Fruit fly (Drosophila melanogaster) whole organism, adult: ENCODE measurements around the gene DAAM.

Experiments used
- CG11617 ChIP-seq: fragments of 200-800 bp; sonication (Bioruptor generic); optimal IDR thresholded peaks from 2 replicates; lab custom pipeline; 2017; ENCODE audit warnings: mild to moderate bottlenecking, missing biosample characterization, missing genetic modification reagents, missing genetic modification characterization
- CG12768 ChIP-seq: fragments of 200-800 bp; sonication (Bioruptor generic); optimal IDR thresholded peaks from 2 replicates; lab custom pipeline; 2017; ENCODE audit warnings: missing biosample characterization, missing genetic modification characterization, mild to moderate bottlenecking, moderate library complexity, missing genetic modification reagents
- CG14711 ChIP-seq: fragments of 200-800 bp; sonication (Bioruptor generic); optimal IDR thresholded peaks from 2 replicates; lab custom pipeline; 2018; ENCODE audit warnings: missing biosample characterization, mild to moderate bottlenecking, missing genetic modification characterization, moderate library complexity
- CG1620 ChIP-seq: fragments of 200-800 bp; sonication (Bioruptor generic); optimal IDR thresholded peaks from 2 replicates; lab custom pipeline; 2016; ENCODE audit warnings: missing biosample characterization, missing genetic modification characterization
- CG33017 ChIP-seq: fragments of 200-800 bp; sonication (Bioruptor generic); optimal IDR thresholded peaks from 2 replicates; lab custom pipeline; 2018; ENCODE audit warnings: missing biosample characterization, mild to moderate bottlenecking, missing genetic modification characterization, moderate library complexity
- CG5204 ChIP-seq: fragments of 200-800 bp; sonication (Bioruptor generic); optimal IDR thresholded peaks from 2 replicates; lab custom pipeline; 2016; ENCODE audit warnings: missing biosample characterization, missing genetic modification characterization
- CG7045 ChIP-seq: fragments of 200-800 bp; sonication (Bioruptor generic); optimal IDR thresholded peaks from 2 replicates; lab custom pipeline; 2017; ENCODE audit warnings: missing biosample characterization, mild to moderate bottlenecking, missing genetic modification characterization
- CG7101 ChIP-seq: fragments of 200-800 bp; sonication (Bioruptor generic); optimal IDR thresholded peaks from 2 replicates; lab custom pipeline; 2018; ENCODE audit warnings: missing biosample characterization, mild to moderate bottlenecking, missing genetic modification characterization, moderate library complexity
- Clk ChIP-seq: fragments of 200-800 bp; sonication (Bioruptor generic); optimal IDR thresholded peaks from 2 replicates; lab custom pipeline; 2017; ENCODE audit warnings: missing biosample characterization, missing genetic modification characterization
- Crg-1 ChIP-seq: fragments of 200-800 bp; sonication (Bioruptor generic); optimal IDR thresholded peaks from 2 replicates; lab custom pipeline; 2016; ENCODE audit warnings: missing biosample characterization, missing genetic modification characterization
- Hr96 ChIP-seq: fragments of 200-800 bp; sonication (Bioruptor generic); optimal IDR thresholded peaks from 2 replicates; lab custom pipeline; 2016; ENCODE audit warnings: missing biosample characterization, missing genetic modification characterization
- Mnt ChIP-seq: fragments of 200-800 bp; sonication (Bioruptor generic); optimal IDR thresholded peaks from 2 replicates; lab custom pipeline; 2016; ENCODE audit warnings: missing biosample characterization, mild to moderate bottlenecking, missing genetic modification characterization
- bab1 ChIP-seq: fragments of 200-800 bp; sonication (Bioruptor generic); optimal IDR thresholded peaks from 3 replicates; lab custom pipeline; 2019; ENCODE audit warnings: missing biosample characterization, mild to moderate bottlenecking, missing genetic modification characterization, moderate library complexity
- cic ChIP-seq: fragments of 200-800 bp; sonication (Bioruptor generic); optimal IDR thresholded peaks from 2 replicates; lab custom pipeline; 2017; ENCODE audit warnings: missing biosample characterization, mild to moderate bottlenecking, missing genetic modification characterization, moderate library complexity
- cnc ChIP-seq, 2 experiments: fragments of >200 bp; optimal IDR thresholded peaks; 2 replicates each; lab custom pipeline; 2017
- kay ChIP-seq: fragments of 200-800 bp; sonication (Bioruptor generic); peaks from one replicate; lab custom pipeline; 2016; ENCODE audit warnings: missing biosample characterization, missing genetic modification characterization, borderline replicate concordance
- ovo ChIP-seq: fragments of 200-800 bp; sonication (Bioruptor generic); optimal IDR thresholded peaks from 2 replicates; lab custom pipeline; 2016; ENCODE audit warnings: missing biosample characterization, missing genetic modification characterization
- pad ChIP-seq: fragments of 200-800 bp; sonication (Bioruptor generic); optimal IDR thresholded peaks from 3 replicates; lab custom pipeline; 2017; ENCODE audit warnings: missing biosample characterization, missing genetic modification characterization, mild to moderate bottlenecking, moderate library complexity, missing genetic modification reagents
- tj ChIP-seq: fragments of 200-800 bp; sonication (Bioruptor generic); optimal IDR thresholded peaks from 3 replicates; lab custom pipeline; 2017; ENCODE audit warnings: missing biosample characterization, mild to moderate bottlenecking, missing genetic modification characterization, moderate library complexity
- toe ChIP-seq: fragments of 200-800 bp; sonication (Bioruptor generic); optimal IDR thresholded peaks from 2 replicates; lab custom pipeline; 2016; ENCODE audit warnings: missing biosample characterization, missing genetic modification characterization

Gene DAAM

DNA sequence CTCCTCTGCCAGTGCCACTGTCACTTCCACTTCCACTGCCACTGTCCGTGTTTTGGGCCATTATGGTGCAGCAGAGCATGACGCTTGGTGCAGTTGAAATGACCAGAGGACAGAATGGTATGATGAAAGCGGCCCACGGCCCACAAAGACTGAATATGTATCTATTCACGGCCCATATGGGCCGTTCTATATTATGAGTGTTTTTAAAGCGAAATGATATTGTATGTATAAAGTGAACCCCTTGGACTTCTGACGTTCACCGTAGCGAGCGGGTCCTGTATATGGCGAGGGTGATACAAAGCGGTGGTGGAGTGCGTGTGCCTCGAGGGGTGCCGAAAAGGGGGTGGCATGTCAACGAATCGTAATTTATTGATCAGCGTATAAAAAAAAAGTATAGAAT is 52.5 kb downstream of the DAAM start:
- TF ChIP-seq CG1620: no peak
- no peak for TF ChIP-seq CG7101 (tag; lab: Kevin White, UChicago)
- TF ChIP-seq ovo (GFP tag; lab: Kevin White, UChicago): no peak

DNA sequence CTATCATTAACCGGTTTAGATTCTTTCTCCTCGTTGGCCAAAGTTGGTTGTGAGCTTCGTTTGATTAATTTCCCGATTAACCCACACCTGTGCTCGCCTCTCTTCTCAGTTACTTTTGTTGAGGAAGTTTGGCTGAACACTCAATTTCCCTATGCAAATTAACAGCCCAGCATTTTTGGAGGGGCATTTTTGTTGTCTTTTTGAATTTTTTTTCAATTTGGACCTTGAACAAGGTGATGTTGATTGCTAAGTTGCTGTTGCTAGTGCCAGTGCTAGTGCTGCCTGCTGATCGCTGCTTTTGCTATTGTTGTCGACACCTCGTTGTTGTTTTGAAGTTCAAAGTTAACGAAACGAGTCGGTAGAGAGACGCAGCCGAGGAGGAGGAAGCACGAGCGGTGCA is 54.5 kb downstream of the DAAM start:
- no peak for TF ChIP-seq CG11617 (GFP tag; lab: Kevin White, UChicago)
- TF ChIP-seq tj (GFP tag; lab: Kevin White, UChicago): peak; percentile 64
- peak; percentile 63 for TF ChIP-seq pad (GFP tag; lab: Kevin White, UChicago)
- no peak for TF ChIP-seq CG33017 (tag; lab: Kevin White, UChicago)
- no peak for TF ChIP-seq kay (GFP tag; lab: Kevin White, UChicago)
- TF ChIP-seq cic: no peak
- TF ChIP-seq CG5204 (GFP tag; lab: Kevin White, UChicago): no peak

DNA sequence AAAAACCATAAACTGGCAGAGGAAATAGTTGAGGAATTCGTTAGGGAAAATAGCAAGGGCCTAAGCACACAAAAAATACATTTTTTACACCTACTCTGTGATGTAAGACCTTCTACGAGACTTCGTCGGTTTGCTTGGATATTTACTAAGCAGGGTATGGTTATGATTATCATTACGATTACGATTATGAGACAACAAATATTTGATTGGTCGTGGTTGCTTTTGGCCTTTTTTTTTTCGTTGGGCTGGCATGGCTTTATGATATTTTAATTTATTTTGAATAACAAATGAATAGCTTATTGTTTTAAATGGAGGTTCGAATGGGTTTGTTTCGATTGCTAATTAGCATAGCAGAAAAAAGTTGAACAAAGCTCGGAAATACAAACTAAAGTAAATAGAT is 57.6 kb downstream of the DAAM start:
- TF ChIP-seq Clk (GFP tag; lab: Kevin White, UChicago): no peak
- no peak for TF ChIP-seq CG11617 (GFP tag; lab: Kevin White, UChicago)
- no peak for TF ChIP-seq CG33017 (tag; lab: Kevin White, UChicago)
- TF ChIP-seq cnc (optimal IDR thresholded peaks at IDR 0.05; lab: Kevin White, UChicago): no peak
- TF ChIP-seq kay (GFP tag; lab: Kevin White, UChicago): no peak
- TF ChIP-seq tj (GFP tag; lab: Kevin White, UChicago): no peak
- TF ChIP-seq Mnt: no peak
- no peak for TF ChIP-seq toe (GFP tag; lab: Kevin White, UChicago)
- no peak for TF ChIP-seq CG1620
- TF ChIP-seq CG14711: no peak
- TF ChIP-seq Hr96 (GFP tag; lab: Kevin White, UChicago): no peak

DNA sequence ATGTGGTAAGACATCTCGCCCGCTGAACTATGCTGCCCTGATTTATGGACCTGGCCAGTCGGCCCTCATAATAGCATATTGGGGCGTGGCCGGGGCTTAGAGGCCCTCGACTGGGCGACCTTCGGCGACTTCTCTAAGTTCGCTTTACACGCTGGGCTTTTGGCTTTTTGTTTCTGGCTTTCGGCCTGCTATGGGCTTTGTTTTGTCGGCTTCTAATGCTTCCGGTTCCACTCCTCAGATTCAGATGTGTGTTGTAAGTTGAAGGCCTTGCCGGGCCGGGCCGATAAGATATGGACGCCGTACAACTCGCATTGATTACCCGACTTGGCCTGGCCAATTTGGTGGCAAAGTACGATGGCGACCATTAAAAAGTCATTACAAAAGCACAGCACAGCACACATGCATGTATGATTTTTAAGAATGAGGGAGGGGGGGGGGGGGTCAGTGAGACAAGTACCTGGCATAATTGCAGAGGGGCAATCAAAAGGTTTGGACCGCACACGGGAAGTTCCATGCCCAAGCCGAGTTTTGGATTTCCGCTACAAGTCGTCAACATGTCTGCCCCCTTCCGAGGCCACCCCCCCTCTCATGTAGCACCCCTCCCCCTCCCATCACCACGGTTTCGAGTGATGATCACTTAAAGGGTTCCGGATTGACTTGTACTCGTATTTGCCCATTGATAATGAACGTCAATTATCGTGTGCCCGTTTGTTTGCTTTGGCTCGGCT is 59.5 kb downstream of the DAAM start:
- TF ChIP-seq CG12768: no peak
- no peak for TF ChIP-seq bab1 (GFP tag; lab: Kevin White, UChicago)
- no peak for TF ChIP-seq CG5204 (GFP tag; lab: Kevin White, UChicago)
- TF ChIP-seq cic: no peak
- no peak for TF ChIP-seq tj (GFP tag; lab: Kevin White, UChicago)

DNA sequence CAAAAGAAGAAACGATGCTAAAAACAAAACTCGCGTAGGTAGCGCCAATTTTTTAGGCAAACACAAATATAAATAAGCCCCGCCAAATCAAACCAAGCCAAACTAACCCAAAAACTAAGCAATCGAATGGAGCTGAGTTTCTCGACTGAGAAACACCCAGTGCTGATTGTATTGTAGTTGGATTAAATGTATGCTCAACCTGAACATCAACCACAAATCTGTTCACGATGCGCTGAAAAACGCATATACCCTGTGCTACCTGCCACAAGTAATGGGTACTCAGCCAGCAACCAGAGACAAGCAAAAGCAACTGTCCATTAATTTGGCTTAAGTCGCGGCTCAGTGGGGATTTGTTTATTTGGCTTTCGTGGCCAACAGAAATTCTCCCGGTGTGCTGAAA is 61.8 kb downstream of the DAAM start:
- TF ChIP-seq CG7101 (tag; lab: Kevin White, UChicago) (no peak), CG7045 (GFP tag; lab: Kevin White, UChicago) (no peak), cnc (optimal IDR thresholded peaks at IDR 0.05; lab: Kevin White, UChicago) (no peak), toe (GFP tag; lab: Kevin White, UChicago) (no peak), pad (GFP tag; lab: Kevin White, UChicago) (no peak), cic (no peak), bab1 (GFP tag; lab: Kevin White, UChicago) (no peak), CG33017 (tag; lab: Kevin White, UChicago) (no peak), CG14711 (no peak), Hr96 (GFP tag; lab: Kevin White, UChicago) (no peak), CG1620 (no peak)

DNA sequence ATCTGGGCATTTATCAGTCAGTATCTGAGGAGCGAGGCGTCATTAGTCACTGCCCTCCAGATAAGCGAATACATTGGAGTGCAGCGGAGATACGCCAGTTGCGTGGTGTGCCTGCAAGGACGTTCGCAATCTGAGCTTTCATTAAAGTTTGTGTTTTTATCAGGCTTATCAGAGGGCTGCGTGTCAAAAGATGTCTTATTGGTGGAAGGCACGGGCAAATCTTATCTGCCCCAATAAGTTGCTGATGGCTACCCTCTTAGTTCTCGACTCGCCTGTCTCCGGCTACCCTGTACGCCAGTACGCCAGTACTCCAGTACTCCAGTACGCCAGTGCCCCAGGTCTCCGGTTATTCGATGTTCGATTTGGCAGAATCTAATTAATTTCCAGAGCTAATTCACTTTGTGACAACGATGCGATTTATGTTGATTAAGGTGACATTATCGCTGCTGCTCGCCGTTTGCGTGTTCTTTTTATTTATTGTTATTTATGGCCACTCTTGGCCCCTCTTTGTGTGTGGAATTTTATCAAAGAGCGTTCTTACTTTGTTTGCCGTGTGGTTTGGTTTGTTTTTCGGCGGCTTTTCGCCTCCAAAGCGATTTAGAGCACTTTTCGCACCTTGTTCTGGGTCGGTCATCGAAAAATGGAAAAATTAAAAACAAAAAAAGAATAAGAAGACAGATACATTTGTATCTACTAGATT is 65.3 kb downstream of the DAAM start:
- TF ChIP-seq kay (GFP tag; lab: Kevin White, UChicago) (no peak), tj (GFP tag; lab: Kevin White, UChicago) (no peak), pad (GFP tag; lab: Kevin White, UChicago) (no peak), CG7045 (GFP tag; lab: Kevin White, UChicago) (no peak)

DNA sequence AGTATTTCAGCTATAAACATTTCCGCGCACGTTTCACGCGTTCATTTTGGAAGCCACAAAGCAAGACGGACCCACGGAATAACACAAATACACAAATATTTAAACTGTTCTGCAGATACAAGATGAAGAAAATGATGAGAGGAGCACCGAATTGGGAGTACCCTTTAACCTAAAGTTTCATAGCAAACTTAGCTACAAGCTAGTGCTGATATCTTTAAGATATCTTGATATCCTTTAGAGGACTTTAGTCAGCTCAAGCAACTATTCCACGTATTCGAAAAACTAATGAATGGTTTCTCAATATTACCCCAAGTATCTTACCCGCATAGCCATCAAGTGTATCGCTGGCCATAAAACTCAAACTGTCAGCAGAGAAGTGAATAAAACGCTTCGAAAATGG is 66.0 kb downstream of the DAAM start:
- TF ChIP-seq CG1620 (no peak), CG7045 (GFP tag; lab: Kevin White, UChicago) (no peak), Clk (GFP tag; lab: Kevin White, UChicago) (no peak), kay (GFP tag; lab: Kevin White, UChicago) (no peak), cnc (optimal IDR thresholded peaks at IDR 0.05; lab: Kevin White, UChicago) (no peak), toe (GFP tag; lab: Kevin White, UChicago) (no peak), CG12768 (no peak), CG5204 (GFP tag; lab: Kevin White, UChicago) (no peak), CG14711 (no peak), CG7101 (tag; lab: Kevin White, UChicago) (no peak), CG33017 (tag; lab: Kevin White, UChicago) (no peak), CG11617 (GFP tag; lab: Kevin White, UChicago) (no peak), Mnt (no peak), bab1 (GFP tag; lab: Kevin White, UChicago) (no peak), cic (no peak), Crg-1 (GFP tag; lab: Kevin White, UChicago) (no peak), tj (GFP tag; lab: Kevin White, UChicago) (no peak), Hr96 (GFP tag; lab: Kevin White, UChicago) (no peak), pad (GFP tag; lab: Kevin White, UChicago) (no peak)
